Worm (Caenorhabditis elegans) whole organism, L4 larva: Measurements from ENCODE around the gene C13A2.9.

Experiments
- F49E8.2 ChIP-seq: sonication (generic microtip); optimal IDR thresholded peaks from 2 replicates; lab custom pipeline; 2016; ENCODE audit warnings: missing compliant biosample characterization, mild to moderate bottlenecking, missing genetic modification characterization, borderline replicate concordance
- Y5F2A.4 ChIP-seq: fragments of 200-800 bp; sonication (Bioruptor generic); optimal IDR thresholded peaks from 2 replicates; lab custom pipeline; 2018; ENCODE audit warnings: mild to moderate bottlenecking, missing genetic modification characterization, missing compliant biosample characterization
- daf-12 ChIP-seq: fragments of 150-350 bp; optimal IDR thresholded peaks from 2 replicates; lab custom pipeline; 2014; ENCODE audit warnings: missing biosample characterization, missing genetic modification reagents, missing genetic modification characterization
- hlh-11 ChIP-seq: fragments of 200-800 bp; sonication (Bioruptor generic); optimal IDR thresholded peaks from 2 replicates; lab custom pipeline; 2018; ENCODE audit warnings: mild to moderate bottlenecking, missing genetic modification characterization, missing compliant biosample characterization
- jun-1 ChIP-seq: fragments of 150-350 bp; optimal IDR thresholded peaks from 2 replicates; lab custom pipeline; 2014; ENCODE audit warnings: missing biosample characterization, missing genetic modification reagents, missing genetic modification characterization
- nhr-6 ChIP-seq: fragments of 150-350 bp; optimal IDR thresholded peaks from 2 replicates; lab custom pipeline; 2014; ENCODE audit warnings: missing biosample characterization, missing genetic modification characterization
- nhr-77 ChIP-seq: fragments of 150-350 bp; optimal IDR thresholded peaks from 2 replicates; lab custom pipeline; 2014; ENCODE audit warnings: missing biosample characterization, missing genetic modification characterization
- ztf-11 ChIP-seq: fragments of 150-350 bp; optimal IDR thresholded peaks from 2 replicates; lab custom pipeline; 2014; ENCODE audit warnings: missing biosample characterization, missing genetic modification characterization

ce11 chrV:7288699-7289098 lies 24.8 kb upstream of the C13A2.9 start, which contains the start of gene C13A2.1:
- TF ChIP-seq nhr-6 (tag; lab: Kevin White, UChicago) (no peak), ztf-11 (tag; lab: Kevin White, UChicago) (no peak), nhr-77 (tag; lab: Kevin White, UChicago) (no peak), Y5F2A.4 (GFP tag; lab: Kevin White, UChicago) (no peak), hlh-11 (tag; lab: Kevin White, UChicago) (no peak), F49E8.2 (tag; lab: Kevin White, UChicago) (no peak), daf-12 (tag; lab: Kevin White, UChicago) (no peak), jun-1 (tag; lab: Kevin White, UChicago) (no peak)
